Worm (Caenorhabditis elegans) whole organism, L4 larva: ENCODE results near the gene F32D8.1.
A peak's percentile ranks its signal among the peaks of the same experiment; 100 is the strongest.

Experiments used
- D1046.2 ChIP-seq: fragments of 200-800 bp; sonication (Bioruptor generic); IDR thresholded peaks from 2 replicates; pipeline ENCODE4 v1.3.6; 2022; ENCODE audit warnings: missing genetic modification characterization, missing compliant biosample characterization
- T20F7.1 ChIP-seq: fragments of 200-800 bp; sonication (Bioruptor generic); optimal IDR thresholded peaks from 2 replicates; lab custom pipeline; 2018; ENCODE audit warnings: mild to moderate bottlenecking, missing genetic modification characterization, missing compliant biosample characterization
- ZK546.5 ChIP-seq, 2 experiments: sonication (generic microtip); optimal IDR thresholded peaks; 2 replicates each; lab custom pipeline; 2017; ENCODE audit warnings: missing biosample characterization in 2 of 2, missing genetic modification characterization in 2 of 2
- aha-1 ChIP-seq: fragments of 150-350 bp; peaks from one replicate; lab custom pipeline; 2014; ENCODE audit warnings: missing biosample characterization, missing genetic modification characterization
- aly-2 ChIP-seq: sonication (generic microtip); optimal IDR thresholded peaks from 2 replicates; lab custom pipeline; 2018; ENCODE audit warnings: missing biosample characterization, missing genetic modification characterization
- arid-1 ChIP-seq: fragments of 200-800 bp; sonication (Bioruptor generic); conservative IDR thresholded peaks from 2 replicates; pipeline ENCODE4 v1.3.6; 2022; ENCODE audit warnings: missing genetic modification reagents, missing genetic modification characterization, missing compliant biosample characterization
- ceh-20 ChIP-seq: fragments of 200-800 bp; sonication (Bioruptor generic); IDR thresholded peaks from 2 replicates; pipeline ENCODE4 v1.3.6; 2022; ENCODE audit warnings: missing genetic modification reagents, missing genetic modification characterization, missing compliant biosample characterization
- ceh-82 ChIP-seq: sonication (generic microtip); optimal IDR thresholded peaks from 2 replicates; lab custom pipeline; 2017; ENCODE audit warnings: missing biosample characterization, missing genetic modification characterization
- ces-1 ChIP-seq: fragments of 150-350 bp; sonication (generic microtip); optimal IDR thresholded peaks from 4 replicates; lab custom pipeline; 2014; ENCODE audit warnings: missing biosample characterization, missing genetic modification reagents, missing genetic modification characterization
- cey-2 ChIP-seq: sonication (generic microtip); optimal IDR thresholded peaks from 3 replicates; lab custom pipeline; 2017; ENCODE audit warnings: missing genetic modification characterization, mild to moderate bottlenecking, missing compliant biosample characterization, antibody characterized with exemption, borderline replicate concordance; ENCODE audit not compliant: insufficient read depth
- daf-8 ChIP-seq: fragments of 200-800 bp; sonication (Bioruptor generic); IDR thresholded peaks from 2 replicates; pipeline ENCODE4 v1.3.6; 2022; ENCODE audit warnings: missing genetic modification characterization, missing compliant biosample characterization
- dmd-6 ChIP-seq: fragments of 200-800 bp; sonication (Bioruptor generic); IDR thresholded peaks from 2 replicates; pipeline ENCODE4 v1.3.6; 2022; ENCODE audit warnings: missing genetic modification reagents, missing genetic modification characterization, missing compliant biosample characterization
- dmd-8 ChIP-seq: fragments of 200-800 bp; sonication (Bioruptor generic); IDR thresholded peaks from 2 replicates; pipeline ENCODE4 v1.3.6; 2022; ENCODE audit warnings: missing genetic modification characterization, missing compliant biosample characterization
- duxl-1 ChIP-seq: sonication (generic microtip); optimal IDR thresholded peaks from 2 replicates; lab custom pipeline; 2016; ENCODE audit warnings: mild to moderate bottlenecking, missing genetic modification characterization, moderate library complexity, missing compliant biosample characterization; ENCODE audit not compliant: poor library complexity
- egl-27 ChIP-seq: sonication (generic microtip); optimal IDR thresholded peaks from 3 replicates; lab custom pipeline; 2017; ENCODE audit warnings: missing biosample characterization, missing genetic modification reagents, missing genetic modification characterization
- hlh-30 ChIP-seq: sonication (generic microtip); optimal IDR thresholded peaks from 2 replicates; lab custom pipeline; 2017; ENCODE audit warnings: antibody characterized with exemption, mild to moderate bottlenecking, missing genetic modification characterization, missing compliant biosample characterization; ENCODE audit not compliant: insufficient read depth
- jun-1 ChIP-seq: fragments of 150-350 bp; optimal IDR thresholded peaks from 2 replicates; lab custom pipeline; 2014; ENCODE audit warnings: missing biosample characterization, missing genetic modification reagents, missing genetic modification characterization
- lim-7 ChIP-seq: fragments of 200-800 bp; sonication (Bioruptor generic); IDR thresholded peaks from 2 replicates; pipeline ENCODE4 v1.3.6; 2022; ENCODE audit warnings: missing genetic modification characterization, missing compliant biosample characterization
- lin-39 ChIP-seq: fragments of 150-350 bp; optimal IDR thresholded peaks from 2 replicates; lab custom pipeline; 2014; ENCODE audit warnings: missing biosample characterization, missing genetic modification reagents, missing genetic modification characterization
- lir-3 ChIP-seq: sonication (generic microtip); optimal IDR thresholded peaks from 2 replicates; lab custom pipeline; 2016; ENCODE audit warnings: mild to moderate bottlenecking, missing genetic modification characterization, missing compliant biosample characterization
- lsy-2 ChIP-seq, 2 experiments: fragments of 150-350 bp in 1 of 2; sonication (generic microtip) in 1 of 2; optimal IDR thresholded peaks; 2 replicates each; lab custom pipeline; 2014 to 2017; ENCODE audit warnings: missing biosample characterization in 2 of 2, missing genetic modification characterization in 2 of 2
- madf-5 ChIP-seq, 2 experiments: fragments of 200-800 bp; sonication (Bioruptor generic); IDR thresholded peaks; 2 replicates each; pipeline ENCODE4 v1.3.6; 2022; ENCODE audit warnings: missing compliant biosample characterization in 2 of 2, missing genetic modification characterization in 2 of 2
- madf-9 ChIP-seq: fragments of 200-800 bp; sonication (Bioruptor generic); conservative IDR thresholded peaks from 2 replicates; pipeline ENCODE4 v1.3.6; 2022; ENCODE audit warnings: missing genetic modification reagents, missing genetic modification characterization, missing compliant biosample characterization
- nhr-102 ChIP-seq: sonication (generic microtip); optimal IDR thresholded peaks from 2 replicates; lab custom pipeline; 2016; ENCODE audit warnings: mild to moderate bottlenecking, missing genetic modification characterization, moderate library complexity, missing compliant biosample characterization
- nhr-11 ChIP-seq: fragments of 150-350 bp; optimal IDR thresholded peaks from 2 replicates; lab custom pipeline; 2014; ENCODE audit warnings: missing biosample characterization, missing genetic modification characterization
- nhr-111 ChIP-seq: fragments of 200-800 bp; sonication (Bioruptor generic); optimal IDR thresholded peaks from 2 replicates; lab custom pipeline; 2018; ENCODE audit warnings: mild to moderate bottlenecking, missing genetic modification characterization, missing compliant biosample characterization
- pha-4 ChIP-seq, 2 experiments: fragments of 150-350 bp in 1 of 2; fragments of 200-800 bp in 1 of 2; sonication (Bioruptor generic) in 1 of 2; IDR thresholded peaks in 1 of 2; optimal IDR thresholded peaks in 1 of 2; 2 replicates each; pipeline versions ENCODE4 v1.3.6 to Lab custom; 2014 to 2022; ENCODE audit warnings: missing genetic modification characterization in 2 of 2, missing genetic modification reagents in 2 of 2, missing biosample characterization in 1 of 2, missing compliant biosample characterization in 1 of 2
- php-3 ChIP-seq: fragments of 200-800 bp; sonication (Bioruptor generic); IDR thresholded peaks from 2 replicates; pipeline ENCODE4 v1.3.6; 2022; ENCODE audit warnings: missing genetic modification reagents, missing genetic modification characterization, missing compliant biosample characterization
- pqm-1 ChIP-seq: sonication (generic microtip); optimal IDR thresholded peaks from 2 replicates; lab custom pipeline; 2017; ENCODE audit warnings: missing biosample characterization, missing genetic modification characterization
- sdz-12 ChIP-seq: fragments of 200-800 bp; sonication (Bioruptor generic); optimal IDR thresholded peaks from 2 replicates; lab custom pipeline; 2018; ENCODE audit warnings: mild to moderate bottlenecking, missing genetic modification characterization, missing compliant biosample characterization
- tra-1 ChIP-seq: fragments of 200-800 bp; sonication (Bioruptor generic); IDR thresholded peaks from 2 replicates; pipeline ENCODE4 v1.3.6; 2022; ENCODE audit warnings: missing genetic modification reagents, missing genetic modification characterization, missing compliant biosample characterization
- unc-62 ChIP-seq, 3 experiments: fragments of 150-350 bp in 1 of 3; sonication (generic microtip); optimal IDR thresholded peaks in 2 of 3; peaks in 1 of 3; 1 replicate in 1 of 3; 2 replicates in 2 of 3; lab custom pipeline; 2014 to 2017; ENCODE audit warnings: missing biosample characterization in 3 of 3, missing genetic modification characterization in 3 of 3, missing genetic modification reagents in 3 of 3, missing genotype in 1 of 3
- zfp-2 ChIP-seq: sonication (generic microtip); optimal IDR thresholded peaks from 2 replicates; lab custom pipeline; 2016; ENCODE audit warnings: mild to moderate bottlenecking, missing genetic modification characterization, missing compliant biosample characterization

Gene F32D8.1

DNA sequence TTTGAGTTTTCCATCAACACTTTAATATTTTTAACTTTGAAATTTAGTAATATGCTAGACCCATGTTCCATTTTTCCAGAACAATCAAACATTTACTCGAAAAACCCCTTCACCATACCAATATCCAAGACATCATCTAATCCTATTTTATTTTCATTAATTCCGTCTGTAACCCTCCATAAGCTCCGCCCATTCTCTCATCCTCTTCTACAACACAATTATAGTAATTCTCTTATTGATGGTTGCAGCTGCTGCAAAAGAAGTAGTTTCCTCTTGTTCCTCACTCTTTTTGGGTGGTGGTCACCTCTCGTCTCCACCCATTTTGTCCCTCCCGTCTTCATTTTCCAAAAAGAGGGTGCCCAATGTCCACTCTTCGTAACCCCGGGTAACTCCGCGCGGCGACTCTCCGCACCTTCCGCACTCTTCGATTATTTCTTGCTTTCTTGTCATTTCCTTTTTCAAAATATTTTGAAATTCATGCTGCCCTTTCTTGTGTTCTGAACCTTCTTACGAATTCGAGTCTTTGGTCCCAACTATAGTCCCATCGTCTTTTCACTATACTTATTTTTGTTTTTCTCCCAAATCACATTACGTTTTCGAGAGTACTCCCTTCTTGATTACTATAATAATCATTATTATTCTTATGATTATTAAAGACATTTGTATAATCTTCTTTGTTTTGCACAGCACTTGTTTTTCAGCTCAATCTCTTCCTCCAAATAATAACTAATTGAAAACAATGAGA, at the start of gene F32D8.1:
Gene F32D8.1, plus strand, starts transcription at position 695 of the 745 bp plus-strand sequence.
- TF ChIP-seq lir-3 (tag; lab: Kevin White, UChicago) (no peak), ces-1 (GFP tag; lab: Kevin White, UChicago) (peak; percentile 49)

DNA sequence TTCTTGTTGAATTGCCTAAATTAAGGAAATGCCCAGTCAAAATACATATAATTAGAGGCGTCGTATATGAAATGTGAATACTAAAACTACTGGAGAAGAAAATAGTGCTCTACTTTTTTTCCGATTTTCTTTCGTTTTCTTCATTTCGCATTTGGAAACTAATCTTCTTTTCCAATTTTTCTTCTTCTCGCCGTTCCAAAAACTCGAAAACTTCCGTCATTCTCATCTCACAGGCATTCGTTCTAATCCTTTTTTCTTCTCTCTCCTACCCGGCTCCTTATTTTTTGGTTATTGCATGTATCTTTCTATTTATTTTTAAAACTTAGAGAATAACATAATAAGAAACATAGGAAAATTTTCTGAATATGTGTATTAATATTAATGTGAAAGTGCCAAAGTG, 47.8 kb upstream of the F32D8.1 start:
- no peak for TF ChIP-seq nhr-11
- no peak for TF ChIP-seq T20F7.1
- no peak for TF ChIP-seq nhr-102
- TF ChIP-seq cey-2 (tag; lab: Kevin White, UChicago): no peak
- no peak for TF ChIP-seq zfp-2 (tag; lab: Kevin White, UChicago)
- no peak for TF ChIP-seq madf-9
- no peak for TF ChIP-seq dmd-6 (GFP tag; lab: Robert Waterston, UW)
- TF ChIP-seq jun-1 (tag; lab: Kevin White, UChicago): no peak
- no peak for TF ChIP-seq sdz-12 (GFP tag; lab: Kevin White, UChicago)
- TF ChIP-seq lsy-2 (tag; optimal IDR thresholded peaks at IDR 0.05; lab: Kevin White, UChicago): no peak
- TF ChIP-seq lin-39: no peak
- TF ChIP-seq hlh-30 (tag; lab: Kevin White, UChicago): no peak
- no peak for TF ChIP-seq egl-27 (tag; lab: Kevin White, UChicago)
- no peak for TF ChIP-seq tra-1 (GFP tag; lab: Robert Waterston, UW)
- no peak for TF ChIP-seq duxl-1

DNA sequence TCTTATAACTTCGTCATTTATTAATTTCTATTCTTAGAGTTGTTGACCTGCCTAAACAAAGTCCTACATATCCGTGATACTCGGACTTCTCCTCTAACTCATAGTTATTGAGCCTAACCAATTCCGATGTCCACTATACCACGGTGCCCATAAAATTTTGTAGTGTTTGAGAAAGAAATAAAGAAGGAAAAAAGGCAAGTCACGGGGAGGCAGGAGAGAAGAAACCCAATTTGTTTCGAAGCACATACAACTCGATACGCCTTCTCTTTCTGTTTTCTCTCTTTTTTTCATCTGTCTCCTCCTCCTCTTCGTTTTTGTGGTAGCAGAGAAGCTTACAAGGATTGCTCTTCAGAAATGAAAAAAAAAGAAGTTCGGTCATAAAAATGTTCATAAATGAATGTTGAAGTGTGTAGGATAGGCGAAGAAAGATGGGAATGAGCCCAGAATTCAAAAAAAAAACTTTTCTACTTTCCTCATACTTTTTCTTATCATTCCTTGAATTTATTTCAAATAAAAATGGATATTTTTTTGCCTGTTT, 45.9 kb upstream of the F32D8.1 start:
- TF ChIP-seq ceh-20 (GFP tag; lab: Robert Waterston, UW): no peak
- TF ChIP-seq madf-5 (GFP tag; IDR thresholded peaks at IDR 0.05; lab: Robert Waterston, UW): no peak
- no peak for TF ChIP-seq arid-1
- peak in 1 of 2 experiments; percentile 1 for TF ChIP-seq lsy-2 (tag; optimal IDR thresholded peaks at IDR 0.05; lab: Kevin White, UChicago)
- no peak for TF ChIP-seq D1046.2
- TF ChIP-seq aha-1: peak; percentile 88
- no peak for TF ChIP-seq unc-62 (GFP tag; optimal IDR thresholded peaks at IDR 0.05 in 1 of 2; lab: Kevin White, UChicago)
- TF ChIP-seq unc-62 (tag; optimal IDR thresholded peaks at IDR 0.05; lab: Kevin White, UChicago): no peak
- peak; percentile 28 for TF ChIP-seq hlh-30 (tag; lab: Kevin White, UChicago)
- TF ChIP-seq daf-8: no peak
- TF ChIP-seq pqm-1 (tag; lab: Kevin White, UChicago): no peak
- no peak for TF ChIP-seq php-3 (GFP tag; lab: Robert Waterston, UW)
- TF ChIP-seq ZK546.5 (tag; optimal IDR thresholded peaks at IDR 0.05; lab: Kevin White, UChicago): no peak
- TF ChIP-seq ceh-82 (tag; lab: Kevin White, UChicago): no peak
- no peak for TF ChIP-seq dmd-8
- no peak for TF ChIP-seq aly-2 (tag; lab: Kevin White, UChicago)
- TF ChIP-seq nhr-102: no peak
- TF ChIP-seq nhr-111 (GFP tag; lab: Kevin White, UChicago): no peak
- no peak for TF ChIP-seq lim-7 (GFP tag; lab: Robert Waterston, UW)
- no peak for TF ChIP-seq pha-4 (GFP tag; IDR thresholded peaks at IDR 0.05; lab: Robert Waterston, UW)
- TF ChIP-seq pha-4 (tag; optimal IDR thresholded peaks at IDR 0.05; lab: Kevin White, UChicago): no peak

DNA sequence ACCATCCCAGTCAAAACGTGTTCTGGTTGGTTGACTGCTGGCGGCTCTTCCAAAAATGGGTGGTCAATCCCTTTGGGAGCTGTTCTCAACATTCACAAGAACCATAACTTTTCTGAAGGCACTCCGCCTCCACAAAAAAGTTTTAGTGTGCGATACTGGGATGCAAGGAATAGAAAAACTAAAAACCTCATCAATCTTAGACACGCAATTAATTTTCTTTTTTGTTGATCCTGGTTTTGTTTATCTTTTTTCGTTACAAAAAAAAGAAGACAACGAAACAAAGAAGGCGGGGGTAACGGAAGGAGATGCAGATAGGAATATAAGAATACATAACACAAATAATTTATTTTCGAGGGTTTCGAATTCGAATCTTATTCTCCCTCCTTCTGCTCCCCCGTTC, 42.4 kb upstream of the F32D8.1 start:
- TF ChIP-seq arid-1 (no peak), unc-62 (GFP tag; optimal IDR thresholded peaks at IDR 0.05 in 1 of 2; lab: Kevin White, UChicago) (peak in 1 of 2 experiments; percentile 85), unc-62 (tag; optimal IDR thresholded peaks at IDR 0.05; lab: Kevin White, UChicago) (no peak), ceh-20 (GFP tag; lab: Robert Waterston, UW) (no peak), aha-1 (peak; percentile 8), lsy-2 (tag; optimal IDR thresholded peaks at IDR 0.05; lab: Kevin White, UChicago) (no peak)
- TF ChIP-seq, all 104 proteins: peak for 2
